Worm (Caenorhabditis elegans) whole organism, early embryonic: ENCODE data around the gene bath-37.

Experiments
- F13C5.2 ChIP-seq: sonication (generic microtip); optimal IDR thresholded peaks from 2 replicates; lab custom pipeline; 2017; ENCODE audit warnings: mild to moderate bottlenecking, missing genetic modification characterization, inconsistent platforms, missing compliant biosample characterization
- ama-1 ChIP-seq: fragments of 150-350 bp; optimal IDR thresholded peaks from 2 replicates; lab custom pipeline; 2014
- ceh-13 ChIP-seq: fragments of 200-800 bp; sonication (Bioruptor generic); optimal IDR thresholded peaks from 2 replicates; lab custom pipeline; 2018; ENCODE audit warnings: mild to moderate bottlenecking, missing genetic modification characterization, missing compliant biosample characterization

Gene bath-37

DNA sequence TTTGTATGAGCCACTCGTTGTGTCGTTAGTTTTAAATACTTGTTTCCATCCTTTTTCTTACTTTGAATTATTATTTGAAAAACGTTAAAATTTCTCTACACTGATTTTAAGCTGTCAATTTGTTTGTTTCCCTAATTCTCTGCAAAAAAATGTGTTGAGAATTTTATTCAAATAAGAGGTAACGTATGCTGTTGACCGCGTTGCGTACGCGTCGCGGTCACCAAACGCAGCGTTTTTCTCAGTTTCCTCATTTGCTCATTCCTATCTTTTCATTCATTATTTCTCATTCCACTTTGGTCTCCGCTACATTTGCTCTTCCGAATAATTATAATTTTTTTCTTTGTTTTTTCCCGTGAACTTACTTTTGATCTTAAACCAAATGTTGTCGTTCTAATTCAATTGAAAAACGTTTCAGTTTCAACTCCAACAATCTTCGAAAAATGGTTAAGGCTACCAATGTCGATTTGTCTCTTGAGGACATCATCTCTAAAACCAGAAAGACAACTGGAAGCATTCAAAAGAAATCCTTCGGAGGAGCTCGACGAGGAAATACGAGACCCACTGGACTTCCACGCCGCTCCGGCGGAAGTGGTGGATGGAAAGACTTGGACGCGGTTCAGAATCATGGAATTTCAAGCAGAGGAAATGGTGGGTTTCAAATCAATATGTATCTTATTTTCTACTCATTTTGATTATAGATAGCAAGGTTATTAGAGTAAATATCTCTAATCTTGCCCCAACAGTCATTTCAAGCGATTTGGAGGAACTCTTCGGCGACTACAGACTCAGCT is 54.4 kb downstream of the bath-37 start, which contains the start of gene aly-3:
aly-3 (plus strand) TSS at position 409 of the 791 bp plus-strand sequence.
- TF ChIP-seq ama-1 (lab: Kevin White, UChicago) (no peak), ceh-13 (GFP tag; lab: Kevin White, UChicago) (no peak), F13C5.2 (tag; lab: Kevin White, UChicago) (peak; percentile 19)
